Fruit fly (Drosophila melanogaster) whole organism, embryonic: ENCODE measurements around the gene CG43077.

Experiments
- Antp ChIP-seq: fragments of 200-800 bp; sonication (Bioruptor generic); optimal IDR thresholded peaks from 3 replicates; lab custom pipeline; 2016; ENCODE audit warnings: missing biosample characterization, missing genetic modification characterization
- Bgb ChIP-seq: fragments of 200-800 bp; sonication (Bioruptor generic); IDR thresholded peaks from 2 replicates; pipeline ENCODE4 v1.3.6; 2022; ENCODE audit warnings: missing biosample characterization, missing genetic modification characterization; ENCODE audit not compliant: partially characterized antibody
- CG10267 ChIP-seq: fragments of 200-800 bp; sonication (Bioruptor generic); optimal IDR thresholded peaks from 2 replicates; lab custom pipeline; 2018; ENCODE audit warnings: missing biosample characterization, mild to moderate bottlenecking, missing genetic modification characterization, moderate library complexity
- CG10366 ChIP-seq: fragments of 200-800 bp; sonication (Bioruptor generic); IDR thresholded peaks from 2 replicates; pipeline ENCODE4 v1.3.6; 2022; ENCODE audit warnings: missing biosample characterization, missing genetic modification characterization
- CG10431 ChIP-seq: fragments of 200-800 bp; sonication (Bioruptor generic); optimal IDR thresholded peaks from 3 replicates; lab custom pipeline; 2018; ENCODE audit warnings: missing biosample characterization, mild to moderate bottlenecking, missing genetic modification characterization
- CG11695 ChIP-seq: fragments of 200-800 bp; sonication (Bioruptor generic); IDR thresholded peaks from 3 replicates; pipeline ENCODE4 v1.3.6; 2022; ENCODE audit warnings: missing biosample characterization, missing genetic modification characterization
- CG15601 ChIP-seq: fragments of 200-800 bp; sonication (Bioruptor generic); optimal IDR thresholded peaks from 3 replicates; lab custom pipeline; 2019; ENCODE audit warnings: missing biosample characterization, mild to moderate bottlenecking, missing genetic modification characterization, moderate library complexity
- CG17328 ChIP-seq: fragments of 200-800 bp; sonication (Bioruptor generic); IDR thresholded peaks from 2 replicates; pipeline ENCODE4 v1.3.6; 2022; ENCODE audit warnings: missing biosample characterization, missing genetic modification characterization
- CG18262 ChIP-seq: fragments of 200-800 bp; optimal IDR thresholded peaks from 3 replicates; lab custom pipeline; 2019; ENCODE audit warnings: missing biosample characterization, mild to moderate bottlenecking, missing genetic modification characterization, moderate library complexity
- CG2120 ChIP-seq: fragments of 200-800 bp; sonication (Bioruptor generic); optimal IDR thresholded peaks from 3 replicates; lab custom pipeline; 2016; ENCODE audit warnings: missing biosample characterization, missing genetic modification characterization
- CG2712 ChIP-seq: fragments of 200-800 bp; optimal IDR thresholded peaks from 3 replicates; lab custom pipeline; 2019; ENCODE audit warnings: missing biosample characterization, mild to moderate bottlenecking, missing genetic modification characterization, moderate library complexity
- CG30020 ChIP-seq: fragments of 200-800 bp; optimal IDR thresholded peaks from 2 replicates; lab custom pipeline; 2019; ENCODE audit warnings: missing biosample characterization, mild to moderate bottlenecking, missing genetic modification characterization, moderate library complexity
- CG32772 ChIP-seq: fragments of 200-800 bp; sonication (Bioruptor generic); IDR thresholded peaks from 2 replicates; pipeline ENCODE4 v1.3.6; 2022; ENCODE audit warnings: missing biosample characterization, missing genetic modification characterization
- CG3281 ChIP-seq: fragments of 200-800 bp; sonication (Bioruptor generic); optimal IDR thresholded peaks from 3 replicates; lab custom pipeline; 2017; ENCODE audit warnings: missing biosample characterization, mild to moderate bottlenecking, missing genetic modification characterization
- CG4730 ChIP-seq: fragments of 200-800 bp; sonication (Bioruptor generic); IDR thresholded peaks from 2 replicates; pipeline ENCODE4 v1.3.6; 2022; ENCODE audit warnings: missing biosample characterization, missing genetic modification characterization
- CG7372 ChIP-seq: fragments of 200-800 bp; sonication (Bioruptor generic); IDR thresholded peaks from 2 replicates; pipeline ENCODE4 v1.3.6; 2022; ENCODE audit warnings: missing biosample characterization, missing genetic modification characterization
- CG8478 ChIP-seq: fragments of >200 bp; optimal IDR thresholded peaks from 2 replicates; lab custom pipeline; 2018
- D ChIP-seq, 2 experiments: fragments of 200-800 bp in 1 of 2; fragments of >200 bp in 1 of 2; sonication (Bioruptor generic) in 1 of 2; optimal IDR thresholded peaks; 2 replicates in 1 of 2; 3 replicates in 1 of 2; lab custom pipeline; 2017; ENCODE audit warnings: mild to moderate bottlenecking in 1 of 2, missing biosample characterization in 1 of 2, missing genetic modification characterization in 1 of 2, missing genetic modification reagents in 1 of 2
- E2f1 ChIP-seq: fragments of 200-800 bp; sonication (Bioruptor generic); IDR thresholded peaks from 2 replicates; pipeline ENCODE4 v1.3.6; 2022; ENCODE audit warnings: missing biosample characterization, missing genetic modification characterization
- Ets65A ChIP-seq: fragments of 200-800 bp; sonication (Bioruptor generic); peaks from one replicate; lab custom pipeline; 2016; ENCODE audit warnings: missing biosample characterization, missing genetic modification characterization
- Hmr ChIP-seq: fragments of 200-800 bp; sonication (Bioruptor generic); optimal IDR thresholded peaks from 3 replicates; lab custom pipeline; 2017; ENCODE audit warnings: mild to moderate bottlenecking, missing biosample characterization, missing genetic modification reagents, missing genetic modification characterization
- Hmx ChIP-seq: fragments of 200-800 bp; sonication (Bioruptor generic); optimal IDR thresholded peaks from 2 replicates; lab custom pipeline; 2016; ENCODE audit warnings: missing biosample characterization, missing genetic modification characterization
- Hr3 ChIP-seq: fragments of 200-800 bp; sonication (Bioruptor generic); optimal IDR thresholded peaks from 3 replicates; lab custom pipeline; 2016; ENCODE audit warnings: missing biosample characterization, missing genetic modification characterization
- Mad ChIP-seq: fragments of 200-800 bp; sonication (Bioruptor generic); optimal IDR thresholded peaks from 2 replicates; lab custom pipeline; 2016; ENCODE audit warnings: missing biosample characterization, missing genetic modification characterization
- Med ChIP-seq: fragments of 200-800 bp; sonication (Bioruptor generic); peaks from one replicate; lab custom pipeline; 2016; ENCODE audit warnings: missing biosample characterization, missing genetic modification characterization, mild to moderate bottlenecking, inconsistent platforms, moderate library complexity
- NFAT ChIP-seq: fragments of 200-800 bp; sonication (Bioruptor generic); IDR thresholded peaks from 2 replicates; pipeline ENCODE4 v1.3.6; 2022; ENCODE audit warnings: missing biosample characterization, missing genetic modification characterization
- Xbp1 ChIP-seq: fragments of 200-800 bp; sonication (Bioruptor generic); optimal IDR thresholded peaks from 3 replicates; lab custom pipeline; 2016; ENCODE audit warnings: missing biosample characterization, mild to moderate bottlenecking, missing genetic modification characterization
- Xrp1 ChIP-seq: fragments of 200-800 bp; sonication (Bioruptor generic); IDR thresholded peaks from 2 replicates; pipeline ENCODE4 v1.3.6; 2022; ENCODE audit warnings: missing biosample characterization, missing genetic modification characterization
- al ChIP-seq: fragments of 200-800 bp; sonication (Bioruptor generic); IDR thresholded peaks from 2 replicates; pipeline ENCODE4 v1.3.6; 2022; ENCODE audit warnings: missing biosample characterization, missing genetic modification characterization
- bowl ChIP-seq: fragments of 200-800 bp; sonication (Bioruptor generic); IDR thresholded peaks from 2 replicates; pipeline ENCODE4 v1.3.6; 2022; ENCODE audit warnings: missing biosample characterization, missing genetic modification characterization
- bsh ChIP-seq, 2 experiments: fragments of 200-800 bp; sonication (Bioruptor generic); optimal IDR thresholded peaks; 2 replicates each; lab custom pipeline; 2017 to 2018; ENCODE audit warnings: mild to moderate bottlenecking in 2 of 2, missing biosample characterization in 2 of 2, missing genetic modification characterization in 2 of 2, moderate library complexity in 1 of 2
- crol ChIP-seq: fragments of 200-800 bp; sonication (Bioruptor generic); IDR thresholded peaks from 2 replicates; pipeline ENCODE4 v1.3.6; 2022; ENCODE audit warnings: missing biosample characterization, missing genetic modification characterization
- dmrt11E ChIP-seq: fragments of 200-800 bp; sonication (Bioruptor generic); optimal IDR thresholded peaks from 3 replicates; lab custom pipeline; 2018; ENCODE audit warnings: missing biosample characterization, mild to moderate bottlenecking, missing genetic modification characterization, moderate library complexity
- dysf ChIP-seq: fragments of 200-800 bp; sonication (Bioruptor generic); IDR thresholded peaks from 3 replicates; pipeline ENCODE4 v1.3.6; 2022; ENCODE audit warnings: missing biosample characterization, missing genetic modification characterization
- esg ChIP-seq: fragments of 200-800 bp; sonication (Bioruptor generic); conservative IDR thresholded peaks from 2 replicates; pipeline ENCODE4 v1.3.6; 2022; ENCODE audit warnings: missing biosample characterization, missing genetic modification characterization
- eve ChIP-seq, 2 experiments: fragments of >200 bp; optimal IDR thresholded peaks; 2 replicates each; lab custom pipeline; 2017; ENCODE audit warnings: missing biosample characterization in 2 of 2, missing genetic modification characterization in 2 of 2
- fru ChIP-seq: fragments of >200 bp; optimal IDR thresholded peaks from 2 replicates; lab custom pipeline; 2017
- ham ChIP-seq: fragments of 200-800 bp; sonication (Bioruptor generic); IDR thresholded peaks from 2 replicates; pipeline ENCODE4 v1.3.6; 2022; ENCODE audit warnings: missing biosample characterization, missing genetic modification characterization
- hbn ChIP-seq: fragments of 200-800 bp; sonication (Bioruptor generic); IDR thresholded peaks from 2 replicates; pipeline ENCODE4 v1.3.6; 2022; ENCODE audit warnings: missing biosample characterization, missing genetic modification characterization; ENCODE audit not compliant: partially characterized antibody
- hth ChIP-seq: fragments of >200 bp; optimal IDR thresholded peaks from 2 replicates; lab custom pipeline; 2017; ENCODE audit warnings: inconsistent platforms
- nerfin-1 ChIP-seq: fragments of 200-800 bp; sonication (Bioruptor generic); optimal IDR thresholded peaks from 3 replicates; lab custom pipeline; 2019; ENCODE audit warnings: missing biosample characterization, mild to moderate bottlenecking, missing genetic modification characterization, moderate library complexity
- nmo ChIP-seq: fragments of 200-800 bp; sonication (Bioruptor generic); optimal IDR thresholded peaks from 2 replicates; lab custom pipeline; 2018; ENCODE audit warnings: missing biosample characterization, mild to moderate bottlenecking, missing genetic modification characterization, moderate library complexity
- shn ChIP-seq: fragments of 200-800 bp; sonication (Bioruptor generic); optimal IDR thresholded peaks from 3 replicates; lab custom pipeline; 2016; ENCODE audit warnings: missing biosample characterization, missing genetic modification characterization
- z ChIP-seq: fragments of 200-800 bp; sonication (Bioruptor generic); IDR thresholded peaks from 3 replicates; pipeline ENCODE4 v1.3.6; 2022; ENCODE audit warnings: missing biosample characterization, missing genetic modification characterization
- zfh2 ChIP-seq: fragments of 200-800 bp; sonication (Bioruptor generic); optimal IDR thresholded peaks from 2 replicates; lab custom pipeline; 2016; ENCODE audit warnings: missing biosample characterization, missing genetic modification characterization

CG43077 gene

DNA sequence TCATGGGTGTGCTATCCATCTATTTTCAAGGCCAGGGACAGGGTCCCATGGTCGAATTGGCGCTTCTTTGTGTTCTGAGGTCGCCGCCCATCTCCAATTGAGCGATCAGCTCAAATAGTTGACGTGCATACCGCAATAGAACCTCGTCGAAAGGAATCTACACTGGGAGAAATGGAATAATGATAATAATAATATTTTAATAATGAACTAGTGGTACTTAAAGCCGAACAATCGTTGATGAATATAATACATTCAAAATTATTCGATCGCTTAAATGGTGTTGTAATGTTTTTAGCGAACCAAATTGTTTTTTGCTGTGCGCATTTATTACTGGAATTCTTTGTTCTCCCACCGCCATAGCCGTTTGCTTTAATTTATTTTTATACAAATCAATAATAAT lies 22.3 kb upstream of the CG43077 start (continued):
- TF ChIP-seq CG11695 (0 out of 3 replicates have a peak, but pooled peaks have one; percentile 44), Hmx (GFP tag; lab: Kevin White, UChicago) (no peak), D (optimal IDR thresholded peaks at IDR 0.05; lab: Kevin White, UChicago) (no peak), D (GFP tag; optimal IDR thresholded peaks at IDR 0.05; lab: Kevin White, UChicago) (no peak), esg (GFP tag; lab: Robert Waterston, UW) (no peak), hth (lab: Kevin White, UChicago) (no peak), bsh (GFP tag; optimal IDR thresholded peaks at IDR 0.05; lab: Kevin White, UChicago) (peak in 1 of 2 experiments; percentile 30), Mad (GFP tag; lab: Kevin White, UChicago) (no peak), fru (lab: Kevin White, UChicago) (no peak), nerfin-1 (tag; lab: Kevin White, UChicago) (no peak), CG2712 (tag; lab: Kevin White, UChicago) (no peak), CG2120 (GFP tag; lab: Kevin White, UChicago) (no peak), CG18262 (no peak), CG4730 (no peak), nmo (GFP tag; lab: Kevin White, UChicago) (no peak), ham (GFP tag; lab: Robert Waterston, UW) (no peak), zfh2 (no peak), CG30020 (no peak), bowl (no peak), CG8478 (no peak), Bgb (GFP tag; lab: Robert Waterston, UW) (no peak), al (peak; percentile 43; the same call in 1 of the 2 replicates), z (no peak), crol (no peak), hbn (GFP tag; lab: Robert Waterston, UW) (no peak), Ets65A (GFP tag; lab: Kevin White, UChicago) (peak; percentile 79), eve (GFP tag; optimal IDR thresholded peaks at IDR 0.05; lab: Kevin White, UChicago) (no peak), dysf (GFP tag; lab: Robert Waterston, UW) (peak; percentile 44; the same call in 2 of the 3 replicates), CG15601 (tag; lab: Kevin White, UChicago) (no peak), Xrp1 (peak; percentile 24; the same call in 1 of the 2 replicates), shn (no peak), CG10431 (GFP tag; lab: Kevin White, UChicago) (no peak), Hmr (GFP tag; lab: Kevin White, UChicago) (no peak), Hr3 (GFP tag; lab: Kevin White, UChicago) (no peak), CG10267 (tag; lab: Kevin White, UChicago) (no peak), CG7372 (no peak), Antp (GFP tag; lab: Kevin White, UChicago) (no peak), CG10366 (no peak; the same call in 1 of the 2 replicates), CG17328 (no peak), CG3281 (no peak), NFAT (GFP tag; lab: Robert Waterston, UW) (0 out of 2 replicates have a peak, but pooled peaks have one; percentile 37), CG32772 (no peak), dmrt11E (tag; lab: Kevin White, UChicago) (peak; percentile 17), E2f1 (GFP tag; lab: Robert Waterston, UW) (no peak)

DNA sequence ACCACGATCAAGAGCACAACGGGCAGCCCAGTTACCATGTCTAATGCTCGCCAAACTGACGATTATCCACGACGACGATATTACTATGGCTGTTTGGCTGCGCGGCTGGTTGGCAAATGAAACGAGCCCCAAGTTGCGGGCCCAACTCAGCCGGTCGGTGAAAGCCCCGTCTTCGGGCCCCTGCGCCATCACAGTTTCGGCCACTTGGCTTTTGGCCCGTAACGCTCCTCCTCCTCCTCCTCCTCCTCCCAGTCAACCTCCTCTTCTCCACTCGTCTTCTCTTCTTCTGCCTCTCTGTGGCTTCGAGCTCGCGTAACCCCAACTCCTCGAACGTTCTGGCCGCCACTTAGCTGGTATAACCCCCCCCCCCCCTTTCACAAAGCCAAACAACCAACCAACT lies 19.3 kb upstream of the CG43077 start, which contains the start of gene CG8945:
CG8945 (minus strand) TSS at position 101 of the 400 bp plus-strand sequence.
- no peak for TF ChIP-seq Xbp1 (GFP tag; lab: Kevin White, UChicago)
- TF ChIP-seq Med, result peak; percentile 39
